Worm (Caenorhabditis elegans) whole organism, young adult: ENCODE results near the gene atf-4.
A peak's percentile ranks its signal among the peaks of the same experiment; 100 is the strongest.

ENCODE experiments used
- B0035.1 ChIP-seq: sonication (generic microtip); optimal IDR thresholded peaks from 2 replicates; lab custom pipeline; 2016; ENCODE audit warnings: missing genetic modification characterization, mild to moderate bottlenecking, missing compliant biosample characterization, missing genotype, missing genetic modification reagents
- B0336.3 ChIP-seq: fragments of 200-800 bp; sonication (Bioruptor generic); IDR thresholded peaks from 2 replicates; pipeline ENCODE4 v1.3.6; 2022; ENCODE audit warnings: missing genetic modification characterization, missing compliant biosample characterization
- C06A6.2 ChIP-seq: fragments of 200-800 bp; sonication (Bioruptor generic); conservative IDR thresholded peaks from 2 replicates; pipeline ENCODE4 v1.3.6; 2022; ENCODE audit warnings: missing genetic modification characterization, missing compliant biosample characterization
- F22D6.2 ChIP-seq: sonication (generic microtip); optimal IDR thresholded peaks from 2 replicates; lab custom pipeline; 2016; ENCODE audit warnings: mild to moderate bottlenecking, missing genetic modification characterization, missing compliant biosample characterization
- F33H1.4 ChIP-seq: fragments of 200-800 bp; sonication (Bioruptor generic); IDR thresholded peaks from 2 replicates; pipeline ENCODE4 v1.3.6; 2022; ENCODE audit warnings: missing genetic modification reagents, missing genetic modification characterization, missing compliant biosample characterization
- F39B2.1 ChIP-seq: fragments of 200-800 bp; sonication (Bioruptor generic); IDR thresholded peaks from 2 replicates; pipeline ENCODE4 v1.3.6; 2022; ENCODE audit warnings: missing genetic modification reagents, missing genetic modification characterization, missing compliant biosample characterization
- F49E8.2 ChIP-seq: sonication (generic microtip); optimal IDR thresholded peaks from 3 replicates; lab custom pipeline; 2017; ENCODE audit warnings: missing genetic modification characterization, mild to moderate bottlenecking, missing compliant biosample characterization, antibody characterized with exemption, moderate library complexity; ENCODE audit not compliant: insufficient read depth
- F52B5.7 ChIP-seq: sonication (generic microtip); optimal IDR thresholded peaks from 2 replicates; lab custom pipeline; 2016; ENCODE audit warnings: mild to moderate bottlenecking, missing genetic modification characterization, missing compliant biosample characterization
- Y53G8AR.9 ChIP-seq: fragments of 200-800 bp; sonication (Bioruptor generic); conservative IDR thresholded peaks from 2 replicates; pipeline ENCODE4 v1.3.6; 2022; ENCODE audit warnings: missing genetic modification reagents, missing genetic modification characterization, missing compliant biosample characterization
- Y67H2A.10 ChIP-seq: fragments of 200-800 bp; sonication (Bioruptor generic); conservative IDR thresholded peaks from 2 replicates; pipeline ENCODE4 v1.3.6; 2022; ENCODE audit warnings: missing genetic modification reagents, missing genetic modification characterization, missing compliant biosample characterization
- Y79H2A.3 ChIP-seq: fragments of 200-800 bp; sonication (Bioruptor generic); conservative IDR thresholded peaks from 2 replicates; pipeline ENCODE4 v1.3.6; 2022; ENCODE audit warnings: missing genetic modification reagents, missing genetic modification characterization, missing compliant biosample characterization
- ZK185.1 ChIP-seq: sonication (generic microtip); optimal IDR thresholded peaks from 2 replicates; lab custom pipeline; 2016; ENCODE audit warnings: mild to moderate bottlenecking, missing genetic modification characterization, missing compliant biosample characterization; ENCODE audit not compliant: poor library complexity, severe bottlenecking
- akir-1 ChIP-seq: fragments of 200-800 bp; sonication (Bioruptor generic); optimal IDR thresholded peaks from 2 replicates; lab custom pipeline; 2018; ENCODE audit warnings: mild to moderate bottlenecking, missing genetic modification characterization, moderate library complexity, missing compliant biosample characterization
- aptf-3 ChIP-seq: fragments of 200-800 bp; sonication (Bioruptor generic); IDR thresholded peaks from 2 replicates; pipeline ENCODE4 v1.3.6; 2022; ENCODE audit warnings: missing genetic modification characterization, missing compliant biosample characterization
- athp-1 ChIP-seq: sonication (generic microtip); optimal IDR thresholded peaks from 2 replicates; lab custom pipeline; 2017; ENCODE audit warnings: mild to moderate bottlenecking, missing genetic modification characterization, missing compliant biosample characterization
- cebp-2 ChIP-seq: fragments of 200-800 bp; sonication (Bioruptor generic); IDR thresholded peaks from 2 replicates; pipeline ENCODE4 v1.3.6; 2022; ENCODE audit warnings: missing genetic modification characterization, missing compliant biosample characterization
- ceh-100 ChIP-seq: fragments of 200-800 bp; sonication (Bioruptor generic); IDR thresholded peaks from 2 replicates; pipeline ENCODE4 v1.3.6; 2022; ENCODE audit warnings: missing genetic modification reagents, missing genetic modification characterization, missing compliant biosample characterization
- ceh-27 ChIP-seq: fragments of 200-800 bp; sonication (Bioruptor generic); optimal IDR thresholded peaks from 2 replicates; lab custom pipeline; 2018; ENCODE audit warnings: mild to moderate bottlenecking, missing genetic modification characterization, moderate library complexity, missing compliant biosample characterization
- dpff-1 ChIP-seq: sonication (generic microtip); optimal IDR thresholded peaks from 2 replicates; lab custom pipeline; 2017; ENCODE audit warnings: mild to moderate bottlenecking, missing genetic modification characterization, missing compliant biosample characterization
- egl-44 ChIP-seq: fragments of 200-800 bp; sonication (Bioruptor generic); IDR thresholded peaks from 2 replicates; pipeline ENCODE4 v1.3.6; 2022; ENCODE audit warnings: missing genetic modification reagents, missing genetic modification characterization, missing compliant biosample characterization
- ekl-4 ChIP-seq: fragments of 200-800 bp; sonication (Bioruptor generic); IDR thresholded peaks from 2 replicates; pipeline ENCODE4 v1.3.6; 2022; ENCODE audit warnings: missing genetic modification reagents, missing genetic modification characterization, missing compliant biosample characterization
- fkh-3 ChIP-seq: sonication (generic microtip); optimal IDR thresholded peaks from 2 replicates; lab custom pipeline; 2016; ENCODE audit warnings: mild to moderate bottlenecking, missing genetic modification characterization, missing compliant biosample characterization
- gei-17 ChIP-seq: fragments of 200-800 bp; sonication (Bioruptor generic); optimal IDR thresholded peaks from 2 replicates; lab custom pipeline; 2018; ENCODE audit warnings: mild to moderate bottlenecking, missing genetic modification characterization, missing compliant biosample characterization
- him-1 ChIP-seq: sonication (generic microtip); optimal IDR thresholded peaks from 2 replicates; lab custom pipeline; 2016; ENCODE audit warnings: missing genotype, missing genetic modification reagents, missing genetic modification characterization, missing compliant biosample characterization
- hlh-12 ChIP-seq: sonication (generic microtip); optimal IDR thresholded peaks from 2 replicates; lab custom pipeline; 2016; ENCODE audit warnings: missing genetic modification characterization, missing compliant biosample characterization
- hlh-26 ChIP-seq: fragments of 200-800 bp; sonication (Bioruptor generic); conservative IDR thresholded peaks from 2 replicates; pipeline ENCODE4 v1.3.6; 2022; ENCODE audit warnings: missing genetic modification reagents, missing genetic modification characterization, missing compliant biosample characterization
- hmg-20 ChIP-seq: fragments of 200-800 bp; sonication (Bioruptor generic); IDR thresholded peaks from 2 replicates; pipeline ENCODE4 v1.3.6; 2022; ENCODE audit warnings: missing genetic modification reagents, missing genetic modification characterization, missing compliant biosample characterization
- lin-35 ChIP-seq, 3 experiments: fragments of 150-350 bp in 2 of 3; sonication (generic microtip) in 1 of 3; optimal IDR thresholded peaks; 2 replicates each; lab custom pipeline; 2014 to 2018; ENCODE audit warnings: missing biosample characterization in 3 of 3, missing genetic modification characterization in 3 of 3, missing genetic modification reagents in 3 of 3
- lin-54 ChIP-seq: fragments of 200-800 bp; sonication (Bioruptor generic); optimal IDR thresholded peaks from 2 replicates; lab custom pipeline; 2018; ENCODE audit warnings: mild to moderate bottlenecking, missing genetic modification characterization, missing compliant biosample characterization
- lsl-1 ChIP-seq: fragments of 200-800 bp; sonication (Bioruptor generic); optimal IDR thresholded peaks from 2 replicates; lab custom pipeline; 2018; ENCODE audit warnings: mild to moderate bottlenecking, missing genetic modification characterization, moderate library complexity, missing compliant biosample characterization
- lsy-27 ChIP-seq: sonication (generic microtip); optimal IDR thresholded peaks from 2 replicates; lab custom pipeline; 2017; ENCODE audit warnings: missing genetic modification characterization, mild to moderate bottlenecking, missing compliant biosample characterization, antibody characterized with exemption, missing genotype, borderline replicate concordance; ENCODE audit not compliant: insufficient read depth
- madf-10 ChIP-seq: sonication (generic microtip); optimal IDR thresholded peaks from 2 replicates; lab custom pipeline; 2016; ENCODE audit warnings: mild to moderate bottlenecking, missing genetic modification characterization, missing compliant biosample characterization
- madf-6 ChIP-seq: fragments of 200-800 bp; sonication (Bioruptor generic); IDR thresholded peaks from 2 replicates; pipeline ENCODE4 v1.3.6; 2022; ENCODE audit warnings: missing genetic modification reagents, missing genetic modification characterization, missing compliant biosample characterization
- mcd-1 ChIP-seq: fragments of 200-800 bp; sonication (Bioruptor generic); IDR thresholded peaks from 2 replicates; pipeline ENCODE4 v1.3.6; 2022; ENCODE audit warnings: missing genetic modification reagents, missing genetic modification characterization, missing compliant biosample characterization
- mel-28 ChIP-seq: sonication (generic microtip); optimal IDR thresholded peaks from 2 replicates; lab custom pipeline; 2016; ENCODE audit warnings: borderline replicate concordance, mild to moderate bottlenecking, missing genetic modification characterization, missing compliant biosample characterization
- nfya-1 ChIP-seq: sonication (generic microtip); optimal IDR thresholded peaks from 2 replicates; lab custom pipeline; 2017; ENCODE audit warnings: antibody characterized with exemption, missing compliant biosample characterization, missing genetic modification characterization, borderline replicate concordance; ENCODE audit not compliant: insufficient read depth
- nfya-2 ChIP-seq: fragments of 200-800 bp; sonication (Bioruptor generic); IDR thresholded peaks from 2 replicates; pipeline ENCODE4 v1.3.6; 2022; ENCODE audit warnings: missing genetic modification reagents, missing genetic modification characterization, missing compliant biosample characterization
- nhr-120 ChIP-seq: fragments of 200-800 bp; sonication (Bioruptor generic); IDR thresholded peaks from 2 replicates; pipeline ENCODE4 v1.3.6; 2022; ENCODE audit warnings: missing genetic modification characterization, missing compliant biosample characterization
- nhr-27 ChIP-seq: fragments of 200-800 bp; sonication (Bioruptor generic); optimal IDR thresholded peaks from 2 replicates; lab custom pipeline; 2018; ENCODE audit warnings: mild to moderate bottlenecking, missing genetic modification characterization, moderate library complexity, missing compliant biosample characterization
- nhr-90 ChIP-seq: sonication (generic microtip); optimal IDR thresholded peaks from 2 replicates; lab custom pipeline; 2016; ENCODE audit warnings: missing genotype, mild to moderate bottlenecking, missing genetic modification characterization, missing compliant biosample characterization
- sea-2 ChIP-seq: fragments of 200-800 bp; sonication (Bioruptor generic); IDR thresholded peaks from 2 replicates; pipeline ENCODE4 v1.3.6; 2022; ENCODE audit warnings: missing genetic modification characterization, missing compliant biosample characterization
- snpc-3.4 ChIP-seq: sonication (generic microtip); optimal IDR thresholded peaks from 2 replicates; lab custom pipeline; 2017; ENCODE audit warnings: missing genetic modification characterization, mild to moderate bottlenecking, missing compliant biosample characterization, antibody characterized with exemption, moderate library complexity, missing genotype, missing genetic modification reagents
- snpc-4 ChIP-seq, 5 experiments: fragments of 150-350 bp in 1 of 5; sonication (generic microtip) in 4 of 5; optimal IDR thresholded peaks; 2 replicates each; lab custom pipeline; 2014 to 2018; ENCODE audit warnings: missing genetic modification characterization in 5 of 5, missing biosample characterization in 3 of 5, antibody characterized with exemption in 2 of 5, mild to moderate bottlenecking in 2 of 5, missing compliant biosample characterization in 2 of 5, missing genotype in 2 of 5, moderate library complexity in 2 of 5, missing genetic modification reagents in 1 of 5
- somi-1 ChIP-seq: fragments of 200-800 bp; sonication (Bioruptor generic); optimal IDR thresholded peaks from 2 replicates; lab custom pipeline; 2018; ENCODE audit warnings: mild to moderate bottlenecking, missing genetic modification characterization, missing compliant biosample characterization
- sptf-2 ChIP-seq: fragments of 200-800 bp; sonication (Bioruptor generic); optimal IDR thresholded peaks from 2 replicates; lab custom pipeline; 2018; ENCODE audit warnings: mild to moderate bottlenecking, missing genetic modification characterization, missing compliant biosample characterization
- ztf-25 ChIP-seq: fragments of 200-800 bp; sonication (Bioruptor generic); IDR thresholded peaks from 2 replicates; pipeline ENCODE4 v1.3.6; 2022; ENCODE audit warnings: missing genetic modification reagents, missing genetic modification characterization, missing compliant biosample characterization
- ztf-28 ChIP-seq: fragments of 200-800 bp; sonication (Bioruptor generic); IDR thresholded peaks from 2 replicates; pipeline ENCODE4 v1.3.6; 2022; ENCODE audit warnings: missing genetic modification reagents, missing genetic modification characterization, missing compliant biosample characterization

atf-4 gene

DNA sequence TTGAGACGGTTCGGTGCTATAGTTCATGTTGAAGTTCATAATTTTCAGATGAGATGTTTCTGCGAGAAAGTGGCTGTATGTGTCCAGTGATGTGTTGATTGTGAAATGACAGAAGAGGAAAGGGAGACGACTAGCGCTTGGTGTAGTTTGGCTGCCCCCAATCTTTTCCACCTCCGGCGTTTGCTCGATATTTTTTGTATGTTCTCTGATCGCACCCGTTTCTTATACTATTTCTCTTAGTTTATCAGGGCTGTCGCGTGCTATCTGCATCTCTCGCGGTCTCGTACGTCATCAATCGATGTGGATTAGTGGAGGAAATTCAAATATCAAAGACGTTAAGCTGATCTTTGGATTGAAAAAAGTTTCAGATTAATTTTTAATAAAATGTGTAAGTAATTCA is at the start of gene atf-4 (continued):
- TF ChIP-seq cebp-2 (no peak), madf-10 (tag; lab: Kevin White, UChicago) (peak; percentile 4), sptf-2 (no peak), aptf-3 (no peak), F39B2.1 (GFP tag; lab: Robert Waterston, UW) (no peak), Y67H2A.10 (GFP tag; lab: Robert Waterston, UW) (no peak), sea-2 (GFP tag; lab: Robert Waterston, UW) (no peak), lsy-27 (tag; lab: Kevin White, UChicago) (no peak), fkh-3 (tag; lab: Kevin White, UChicago) (no peak), hlh-12 (no peak), F49E8.2 (tag; lab: Kevin White, UChicago) (no peak), dpff-1 (tag; lab: Kevin White, UChicago) (no peak), snpc-4 (GFP tag; optimal IDR thresholded peaks at IDR 0.05; lab: Kevin White, UChicago) (no peak), snpc-4 (tag; optimal IDR thresholded peaks at IDR 0.05; lab: Kevin White, UChicago) (peak in 2 of 4 experiments; percentile 28 to 30), ztf-25 (GFP tag; lab: Robert Waterston, UW) (no peak), F33H1.4 (GFP tag; lab: Robert Waterston, UW) (no peak), B0035.1 (tag; lab: Kevin White, UChicago) (no peak), nhr-120 (GFP tag; lab: Robert Waterston, UW) (no peak), ZK185.1 (peak; percentile 34), C06A6.2 (peak; percentile 29; the same call in 1 of the 2 replicates), lsl-1 (no peak), lin-54 (GFP tag; lab: Kevin White, UChicago) (peak; percentile 14), Y53G8AR.9 (GFP tag; lab: Robert Waterston, UW) (no peak), ceh-27 (peak; percentile 12), egl-44 (GFP tag; lab: Robert Waterston, UW) (no peak), mcd-1 (GFP tag; lab: Robert Waterston, UW) (peak; percentile 30; the same call in 1 of the 2 replicates), mel-28 (no peak), ceh-100 (GFP tag; lab: Robert Waterston, UW) (no peak), nfya-2 (GFP tag; lab: Robert Waterston, UW) (no peak), nfya-1 (no peak), Y79H2A.3 (GFP tag; lab: Robert Waterston, UW) (no peak), madf-6 (GFP tag; lab: Robert Waterston, UW) (no peak), lin-35 (GFP tag; optimal IDR thresholded peaks at IDR 0.05; lab: Kevin White, UChicago) (peak in 1 of 3 experiments; percentile 54), hlh-26 (GFP tag; lab: Robert Waterston, UW) (no peak), hmg-20 (GFP tag; lab: Robert Waterston, UW) (no peak)
- TF ChIP-seq, all 124 proteins: peak for 25

DNA sequence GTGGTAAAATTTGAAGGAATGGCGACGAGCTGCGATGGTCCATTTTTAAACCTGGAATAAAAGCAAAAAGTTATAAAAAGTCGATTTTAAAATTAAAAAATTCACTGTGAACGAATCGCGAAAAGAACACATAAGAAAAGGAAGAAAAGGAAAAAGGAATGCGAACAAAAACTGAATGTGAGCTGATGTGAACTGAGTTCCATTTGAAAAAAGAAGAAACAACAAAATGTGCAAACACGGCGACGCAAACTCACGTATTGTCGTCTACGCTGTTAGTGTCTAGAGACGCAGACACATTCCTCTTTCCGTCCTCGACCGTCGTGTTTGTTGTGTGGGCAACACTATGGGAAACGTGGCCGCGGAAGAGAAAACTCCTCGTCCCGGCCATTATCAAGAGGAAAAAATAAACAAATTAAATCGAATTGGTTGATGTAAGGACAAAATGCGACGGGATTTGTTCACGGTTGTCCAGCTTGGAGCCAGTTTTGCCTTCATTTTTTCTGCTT is 43.2 kb upstream of the atf-4 start, which contains the start of the genes C27C12.1 and C27C12.4:
Gene C27C12.1 (minus strand): TSS at position 51 of the 506 bp plus-strand sequence.
Gene C27C12.4 (plus strand): TSS at position 375 of the 506 bp plus-strand sequence.
- TF ChIP-seq fkh-3 (tag; lab: Kevin White, UChicago) (no peak), B0336.3 (GFP tag; lab: Robert Waterston, UW) (peak; percentile 50; the same call in 1 of the 2 replicates), him-1 (tag; lab: Kevin White, UChicago) (no peak), ztf-28 (GFP tag; lab: Robert Waterston, UW) (no peak), F33H1.4 (GFP tag; lab: Robert Waterston, UW) (no peak), F52B5.7 (tag; lab: Kevin White, UChicago) (no peak), Y67H2A.10 (GFP tag; lab: Robert Waterston, UW) (no peak), nhr-27 (tag; lab: Kevin White, UChicago) (no peak), somi-1 (GFP tag; lab: Kevin White, UChicago) (no peak), snpc-3.4 (tag; lab: Kevin White, UChicago) (no peak), gei-17 (GFP tag; lab: Kevin White, UChicago) (peak; percentile 15), akir-1 (GFP tag; lab: Kevin White, UChicago) (no peak), lin-35 (GFP tag; optimal IDR thresholded peaks at IDR 0.05; lab: Kevin White, UChicago) (peak in 1 of 3 experiments; percentile 70), F22D6.2 (tag; lab: Kevin White, UChicago) (peak; percentile 14), nhr-90 (tag; lab: Kevin White, UChicago) (no peak), ekl-4 (GFP tag; lab: Robert Waterston, UW) (peak; percentile 57; the same call in 1 of the 2 replicates), athp-1 (no peak), hmg-20 (GFP tag; lab: Robert Waterston, UW) (no peak)
